Fruit fly (Drosophila melanogaster) whole organism, embryonic: Measurements from ENCODE around the gene CG42540.

ENCODE experiments used
- B-H1 ChIP-seq: fragments of 200-800 bp; sonication (Bioruptor generic); IDR thresholded peaks from 3 replicates; pipeline ENCODE4 v1.3.6; 2022; ENCODE audit warnings: missing biosample characterization, missing genetic modification characterization
- BEAF-32 ChIP-seq: fragments of 200-800 bp; sonication (Bioruptor generic); optimal IDR thresholded peaks from 3 replicates; lab custom pipeline; 2017; ENCODE audit warnings: missing biosample characterization, missing genetic modification characterization, mild to moderate bottlenecking, moderate library complexity, missing genetic modification reagents
- Blimp-1 ChIP-seq: fragments of 200-800 bp; sonication (Bioruptor generic); optimal IDR thresholded peaks from 3 replicates; lab custom pipeline; 2018; ENCODE audit warnings: missing biosample characterization, missing genetic modification characterization, mild to moderate bottlenecking, moderate library complexity, missing genetic modification reagents
- Bteb2 ChIP-seq: fragments of 200-800 bp; sonication (Bioruptor generic); optimal IDR thresholded peaks from 2 replicates; lab custom pipeline; 2016; ENCODE audit warnings: missing biosample characterization, missing genetic modification characterization
- CG1024 ChIP-seq: fragments of 200-800 bp; sonication (Bioruptor generic); IDR thresholded peaks from 2 replicates; pipeline ENCODE4 v1.3.6; 2022; ENCODE audit warnings: missing biosample characterization, missing genetic modification characterization
- CG10959 ChIP-seq: fragments of 200-800 bp; sonication (Bioruptor generic); IDR thresholded peaks from 2 replicates; pipeline ENCODE4 v1.3.6; 2022; ENCODE audit warnings: missing biosample characterization, missing genetic modification characterization
- CG12769 ChIP-seq: fragments of 200-800 bp; sonication (Bioruptor generic); optimal IDR thresholded peaks from 2 replicates; lab custom pipeline; 2019; ENCODE audit warnings: missing biosample characterization, mild to moderate bottlenecking, missing genetic modification characterization, moderate library complexity
- CG13123 ChIP-seq: fragments of 200-800 bp; sonication (Bioruptor generic); optimal IDR thresholded peaks from 2 replicates; lab custom pipeline; 2016; ENCODE audit warnings: missing biosample characterization, missing genetic modification characterization
- CG13287 ChIP-seq: fragments of 200-800 bp; sonication (Bioruptor generic); IDR thresholded peaks from 2 replicates; pipeline ENCODE4 v1.3.6; 2022; ENCODE audit warnings: missing biosample characterization, missing genetic modification characterization; ENCODE audit not compliant: partially characterized antibody
- CG1602 ChIP-seq: fragments of 200-800 bp; sonication (Bioruptor generic); optimal IDR thresholded peaks from 3 replicates; lab custom pipeline; 2016; ENCODE audit warnings: missing biosample characterization, missing genetic modification characterization
- CG18262 ChIP-seq: fragments of 200-800 bp; optimal IDR thresholded peaks from 3 replicates; lab custom pipeline; 2019; ENCODE audit warnings: missing biosample characterization, mild to moderate bottlenecking, missing genetic modification characterization, moderate library complexity
- CG18476 ChIP-seq: fragments of 200-800 bp; sonication (Bioruptor generic); optimal IDR thresholded peaks from 2 replicates; lab custom pipeline; 2016; ENCODE audit warnings: missing biosample characterization, mild to moderate bottlenecking, missing genetic modification characterization
- CG31224 ChIP-seq: fragments of 200-800 bp; sonication (Bioruptor generic); IDR thresholded peaks from 2 replicates; pipeline ENCODE4 v1.3.6; 2022; ENCODE audit warnings: missing biosample characterization, missing genetic modification characterization
- CG31441 ChIP-seq: fragments of 200-800 bp; sonication (Bioruptor generic); IDR thresholded peaks from 2 replicates; pipeline ENCODE4 v1.3.6; 2022; ENCODE audit warnings: missing biosample characterization, missing genetic modification characterization
- CG34422 ChIP-seq: fragments of 200-800 bp; sonication (Bioruptor generic); IDR thresholded peaks from 3 replicates; pipeline ENCODE4 v1.3.6; 2022; ENCODE audit warnings: missing biosample characterization, missing genetic modification characterization
- CG3838 ChIP-seq: fragments of 200-800 bp; sonication (Bioruptor generic); optimal IDR thresholded peaks from 3 replicates; lab custom pipeline; 2016; ENCODE audit warnings: missing biosample characterization, missing genetic modification characterization
- CG6175 ChIP-seq: fragments of 200-800 bp; sonication (Bioruptor generic); IDR thresholded peaks from 3 replicates; pipeline ENCODE4 v1.3.6; 2022; ENCODE audit warnings: missing biosample characterization, missing genetic modification characterization
- CG6791 ChIP-seq: fragments of 200-800 bp; sonication (Bioruptor generic); IDR thresholded peaks from 3 replicates; pipeline ENCODE4 v1.3.6; 2022; ENCODE audit warnings: missing biosample characterization, missing genetic modification characterization; ENCODE audit not compliant: partially characterized antibody
- CG7556 ChIP-seq: fragments of 200-800 bp; sonication (Bioruptor generic); optimal IDR thresholded peaks from 2 replicates; lab custom pipeline; 2017; ENCODE audit warnings: missing biosample characterization, mild to moderate bottlenecking, missing genetic modification characterization
- CG9215 ChIP-seq: fragments of 200-800 bp; sonication (Bioruptor generic); IDR thresholded peaks from 2 replicates; pipeline ENCODE4 v1.3.6; 2022; ENCODE audit warnings: missing biosample characterization, missing genetic modification characterization
- CTCF ChIP-seq: fragments of 200-800 bp; sonication (Bioruptor generic); optimal IDR thresholded peaks from 2 replicates; lab custom pipeline; 2017; ENCODE audit warnings: missing biosample characterization, mild to moderate bottlenecking, missing genetic modification characterization, moderate library complexity
- Dek ChIP-seq: fragments of 200-800 bp; sonication (Bioruptor generic); optimal IDR thresholded peaks from 3 replicates; lab custom pipeline; 2019; ENCODE audit warnings: missing biosample characterization, mild to moderate bottlenecking, missing genetic modification characterization, moderate library complexity
- Doc2 ChIP-seq: fragments of 200-800 bp; sonication (Bioruptor generic); IDR thresholded peaks from 2 replicates; pipeline ENCODE4 v1.3.6; 2022; ENCODE audit warnings: missing biosample characterization, missing genetic modification characterization
- H15 ChIP-seq: fragments of 200-800 bp; sonication (Bioruptor generic); IDR thresholded peaks from 3 replicates; pipeline ENCODE4 v1.3.6; 2022; ENCODE audit warnings: missing biosample characterization, missing genetic modification characterization
- Hr51 ChIP-seq, 2 experiments: fragments of 200-800 bp; sonication (Bioruptor generic); optimal IDR thresholded peaks; 2 replicates in 1 of 2; 3 replicates in 1 of 2; lab custom pipeline; 2016 to 2018; ENCODE audit warnings: missing biosample characterization in 2 of 2, missing genetic modification characterization in 2 of 2, mild to moderate bottlenecking in 1 of 2, moderate library complexity in 1 of 2
- Hsf ChIP-seq: fragments of 200-800 bp; sonication (Bioruptor generic); optimal IDR thresholded peaks from 3 replicates; lab custom pipeline; 2016; ENCODE audit warnings: missing biosample characterization, missing genetic modification characterization
- MESR4 ChIP-seq: fragments of 200-800 bp; sonication (Bioruptor generic); optimal IDR thresholded peaks from 2 replicates; lab custom pipeline; 2018; ENCODE audit warnings: missing biosample characterization, mild to moderate bottlenecking, missing genetic modification characterization, moderate library complexity
- Nf-YB ChIP-seq: fragments of 200-800 bp; sonication (Bioruptor generic); optimal IDR thresholded peaks from 3 replicates; lab custom pipeline; 2019; ENCODE audit warnings: missing biosample characterization, mild to moderate bottlenecking, missing genetic modification characterization, moderate library complexity
- Oli ChIP-seq: fragments of 200-800 bp; sonication (Bioruptor generic); optimal IDR thresholded peaks from 2 replicates; lab custom pipeline; 2018; ENCODE audit warnings: missing biosample characterization, mild to moderate bottlenecking, missing genetic modification characterization, moderate library complexity
- Rfx ChIP-seq: fragments of 200-800 bp; sonication (Bioruptor generic); IDR thresholded peaks from 2 replicates; pipeline ENCODE4 v1.3.6; 2022; ENCODE audit warnings: missing biosample characterization, missing genetic modification characterization
- Six4 ChIP-seq: fragments of 200-800 bp; sonication (Bioruptor generic); optimal IDR thresholded peaks from 2 replicates; lab custom pipeline; 2016; ENCODE audit warnings: missing biosample characterization, missing genetic modification characterization
- Ssrp ChIP-seq: fragments of 200-800 bp; sonication (Bioruptor generic); optimal IDR thresholded peaks from 2 replicates; lab custom pipeline; 2018; ENCODE audit warnings: missing biosample characterization, mild to moderate bottlenecking, missing genetic modification characterization, moderate library complexity
- crol ChIP-seq: fragments of 200-800 bp; sonication (Bioruptor generic); IDR thresholded peaks from 2 replicates; pipeline ENCODE4 v1.3.6; 2022; ENCODE audit warnings: missing biosample characterization, missing genetic modification characterization
- dmrt11E ChIP-seq: fragments of 200-800 bp; sonication (Bioruptor generic); optimal IDR thresholded peaks from 3 replicates; lab custom pipeline; 2018; ENCODE audit warnings: missing biosample characterization, mild to moderate bottlenecking, missing genetic modification characterization, moderate library complexity
- dpn ChIP-seq, 2 experiments: fragments of 200-800 bp; sonication (Bioruptor generic); optimal IDR thresholded peaks; 3 replicates each; lab custom pipeline; 2016; ENCODE audit warnings: missing biosample characterization in 2 of 2, missing genetic modification characterization in 2 of 2
- dysf ChIP-seq: fragments of 200-800 bp; sonication (Bioruptor generic); IDR thresholded peaks from 3 replicates; pipeline ENCODE4 v1.3.6; 2022; ENCODE audit warnings: missing biosample characterization, missing genetic modification characterization
- ems ChIP-seq: fragments of 200-800 bp; sonication (Bioruptor generic); optimal IDR thresholded peaks from 3 replicates; lab custom pipeline; 2016; ENCODE audit warnings: missing biosample characterization, missing genetic modification characterization
- esg ChIP-seq: fragments of 200-800 bp; sonication (Bioruptor generic); conservative IDR thresholded peaks from 2 replicates; pipeline ENCODE4 v1.3.6; 2022; ENCODE audit warnings: missing biosample characterization, missing genetic modification characterization
- eve ChIP-seq, 2 experiments: fragments of >200 bp; optimal IDR thresholded peaks; 2 replicates each; lab custom pipeline; 2017; ENCODE audit warnings: missing biosample characterization in 2 of 2, missing genetic modification characterization in 2 of 2
- ewg ChIP-seq: fragments of 200-800 bp; sonication (Bioruptor generic); optimal IDR thresholded peaks from 3 replicates; lab custom pipeline; 2017; ENCODE audit warnings: mild to moderate bottlenecking, missing biosample characterization, missing genetic modification reagents, missing genetic modification characterization
- eyg ChIP-seq: fragments of 200-800 bp; sonication (Bioruptor generic); optimal IDR thresholded peaks from 3 replicates; lab custom pipeline; 2016; ENCODE audit warnings: missing biosample characterization, missing genetic modification characterization
- fu2 ChIP-seq: fragments of 200-800 bp; sonication (Bioruptor generic); optimal IDR thresholded peaks from 2 replicates; lab custom pipeline; 2016; ENCODE audit warnings: missing biosample characterization, missing genetic modification characterization
- her ChIP-seq: fragments of 200-800 bp; sonication (Bioruptor generic); optimal IDR thresholded peaks from 2 replicates; lab custom pipeline; 2016; ENCODE audit warnings: missing biosample characterization, missing genetic modification characterization
- lmd ChIP-seq: fragments of 200-800 bp; sonication (Bioruptor generic); IDR thresholded peaks from 2 replicates; pipeline ENCODE4 v1.3.6; 2022; ENCODE audit warnings: missing biosample characterization, missing genetic modification characterization
- mirr ChIP-seq: fragments of 200-800 bp; sonication (Bioruptor generic); optimal IDR thresholded peaks from 3 replicates; lab custom pipeline; 2018; ENCODE audit warnings: missing biosample characterization, mild to moderate bottlenecking, missing genetic modification characterization
- peb ChIP-seq: fragments of 200-800 bp; sonication (Bioruptor generic); IDR thresholded peaks from 2 replicates; pipeline ENCODE4 v1.3.6; 2022; ENCODE audit warnings: missing biosample characterization, missing genetic modification characterization
- row ChIP-seq: fragments of 200-800 bp; sonication (Bioruptor generic); IDR thresholded peaks from 3 replicates; pipeline ENCODE4 v1.3.6; 2022; ENCODE audit warnings: missing biosample characterization, missing genetic modification characterization
- salm ChIP-seq: fragments of 200-800 bp; sonication (Bioruptor generic); optimal IDR thresholded peaks from 2 replicates; lab custom pipeline; 2018; ENCODE audit warnings: missing biosample characterization, mild to moderate bottlenecking, missing genetic modification characterization
- toy ChIP-seq: fragments of 200-800 bp; sonication (Bioruptor generic); IDR thresholded peaks from 2 replicates; pipeline ENCODE4 v1.3.6; 2022; ENCODE audit warnings: missing biosample characterization, missing genetic modification characterization
- tx ChIP-seq: fragments of 200-800 bp; sonication (Bioruptor generic); optimal IDR thresholded peaks from 2 replicates; lab custom pipeline; 2016; ENCODE audit warnings: missing biosample characterization, missing genetic modification characterization

Gene CG42540

DNA sequence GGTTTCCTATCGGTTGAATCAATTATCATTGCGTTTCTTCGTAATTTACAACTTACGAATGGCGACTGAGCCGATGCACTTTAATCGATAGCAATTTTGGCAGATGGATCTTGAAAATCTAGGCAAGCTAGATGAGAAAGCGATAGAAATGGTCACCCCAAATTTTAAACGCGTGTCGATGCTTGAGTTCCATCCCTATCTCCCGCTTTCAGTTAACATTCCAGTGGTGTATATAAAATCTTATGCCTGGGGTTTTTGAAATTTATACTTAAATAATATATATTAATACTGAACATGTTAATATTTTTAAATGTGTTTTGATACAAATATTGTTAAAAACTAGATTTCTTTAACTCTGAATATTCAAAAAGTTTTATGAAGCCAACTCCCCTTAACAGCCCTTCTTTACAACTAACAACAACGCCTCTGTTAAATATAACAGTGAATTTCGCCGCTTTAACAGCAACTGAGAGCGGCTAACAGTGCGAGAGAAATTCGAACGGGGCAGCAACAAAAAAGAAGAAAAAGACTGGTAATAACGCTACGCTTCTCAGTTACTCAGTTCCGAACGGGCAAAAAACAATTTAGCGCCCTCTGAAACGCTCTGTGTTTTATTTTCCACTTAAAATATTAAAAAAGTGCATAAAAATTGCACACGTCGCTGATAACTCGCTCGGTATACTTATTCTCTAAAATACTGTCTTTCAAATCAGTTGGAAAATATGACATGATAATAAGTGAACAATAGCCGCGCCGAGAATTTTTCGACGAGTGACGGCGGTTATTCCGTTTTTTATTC is 14.1 kb upstream of the CG42540 start, which contains the start of gene CG11357 (continued):
- TF ChIP-seq CG18262 (tag; lab: Kevin White, UChicago) (peak; percentile 99), row (GFP tag; lab: Robert Waterston, UW) (peak; percentile 99), B-H1 (GFP tag; lab: Robert Waterston, UW) (peak; percentile 98), CG13123 (GFP tag; lab: Kevin White, UChicago) (peak; percentile 94), CTCF (GFP tag; lab: Kevin White, UChicago) (peak; percentile 56), CG6175 (GFP tag; lab: Robert Waterston, UW) (peak; percentile 98), toy (GFP tag; lab: Robert Waterston, UW) (peak; percentile 97), crol (GFP tag; lab: Robert Waterston, UW) (peak; percentile 81), CG31441 (GFP tag; lab: Robert Waterston, UW) (peak; percentile 98), H15 (peak; percentile 99), CG3838 (GFP tag; lab: Kevin White, UChicago) (peak; percentile 91), MESR4 (GFP tag; lab: Kevin White, UChicago) (peak; percentile 69), dysf (GFP tag; lab: Robert Waterston, UW) (peak; percentile 99), CG6791 (GFP tag; lab: Robert Waterston, UW) (peak; percentile 87), CG10959 (peak; percentile 97), ems (GFP tag; lab: Kevin White, UChicago) (peak; percentile 85), CG18476 (peak; percentile 89), CG1024 (peak; percentile 95), mirr (GFP tag; lab: Kevin White, UChicago) (peak; percentile 88), dpn (GFP tag; optimal IDR thresholded peaks at IDR 0.05; lab: Kevin White, UChicago) (peak; percentile 86 to 99), Dek (tag; lab: Kevin White, UChicago) (peak; percentile 99), lmd (GFP tag; lab: Robert Waterston, UW) (peak; percentile 99), CG1602 (GFP tag; lab: Kevin White, UChicago) (peak; percentile 97), BEAF-32 (GFP tag; lab: Kevin White, UChicago) (peak; percentile 81), CG31224 (GFP tag; lab: Robert Waterston, UW) (peak; percentile 97), Bteb2 (peak; percentile 91), CG34422 (peak; percentile 99), fu2 (GFP tag; lab: Kevin White, UChicago) (peak; percentile 73), CG12769 (tag; lab: Kevin White, UChicago) (peak; percentile 71), Six4 (GFP tag; lab: Kevin White, UChicago) (peak; percentile 93), Oli (tag; lab: Kevin White, UChicago) (peak; percentile 99), Hsf (GFP tag; lab: Kevin White, UChicago) (peak; percentile 88), tx (GFP tag; lab: Kevin White, UChicago) (peak; percentile 64), esg (GFP tag; lab: Robert Waterston, UW) (peak; percentile 98), Blimp-1 (peak; percentile 98), eve (GFP tag; optimal IDR thresholded peaks at IDR 0.05; lab: Kevin White, UChicago) (peak in 1 of 2 experiments; percentile 91), eyg (GFP tag; lab: Kevin White, UChicago) (peak; percentile 58), Hr51 (GFP tag; optimal IDR thresholded peaks at IDR 0.05; lab: Kevin White, UChicago) (peak; percentile 90 to 99), Ssrp (tag; lab: Kevin White, UChicago) (peak; percentile 98), Doc2 (GFP tag; lab: Robert Waterston, UW) (peak; percentile 93), her (GFP tag; lab: Kevin White, UChicago) (peak; percentile 77), Nf-YB (peak; percentile 91), ewg (GFP tag; lab: Kevin White, UChicago) (peak; percentile 94), CG13287 (GFP tag; lab: Robert Waterston, UW) (peak; percentile 81), salm (tag; lab: Kevin White, UChicago) (peak; percentile 99), peb (GFP tag; lab: Robert Waterston, UW) (peak; percentile 98), CG7556 (peak; percentile 99), dmrt11E (tag; lab: Kevin White, UChicago) (peak; percentile 98), Rfx (peak; percentile 99), CG9215 (GFP tag; lab: Robert Waterston, UW) (peak; percentile 98)
